Worm (Caenorhabditis elegans) whole organism, mixed stage, embryonic: ENCODE measurements around the gene brap-2.

Experiments
- mep-1 ChIP-seq: fragments of 150-350 bp; optimal IDR thresholded peaks from 2 replicates; lab custom pipeline; 2017; ENCODE audit warnings: missing biosample characterization, missing genetic modification reagents, missing genetic modification characterization, inconsistent platforms
- pha-4 ChIP-seq: fragments of 150-350 bp; optimal IDR thresholded peaks from 2 replicates; lab custom pipeline; 2018; ENCODE audit warnings: missing biosample characterization, missing genetic modification reagents, missing genetic modification characterization

DNA sequence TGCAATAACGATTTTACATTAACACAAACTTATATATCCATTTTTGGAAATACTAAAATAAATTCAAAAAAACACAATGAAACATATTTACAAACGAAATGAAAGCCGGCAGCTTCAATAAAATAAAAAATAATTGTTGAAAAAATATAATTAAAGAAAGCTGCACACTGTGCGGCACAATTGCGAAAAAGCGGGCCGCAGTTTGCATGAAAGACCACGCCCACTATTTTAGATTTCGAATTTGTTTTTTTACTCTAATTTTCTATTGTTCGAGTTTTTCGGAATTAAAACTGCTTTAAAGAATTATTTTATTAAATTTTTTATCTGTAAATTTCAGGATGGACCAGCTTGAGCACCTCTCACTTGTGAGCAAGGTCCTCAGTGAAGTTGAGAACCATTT, 6.2 kb upstream of the brap-2 start, which contains the start of gene mog-5:
- TF ChIP-seq mep-1 (tag; lab: Kevin White, UChicago) (peak; percentile 33), pha-4 (tag; lab: Kevin White, UChicago) (no peak)
